Fruit fly (Drosophila melanogaster): ENCODE measurements around the gene myo.

The myo gene

dm6 chr4:663055-663670 lies 32.7 kb downstream of the myo start, which contains the start of the genes CG46466 and Slip1 (continued):
- TF ChIP-seq gem (tag; optimal IDR thresholded peaks at IDR 0.05) (peak; percentile 57), CG30403 (GFP tag; optimal IDR thresholded peaks at IDR 0.05) (peak; percentile 31), CG12391 (tag; optimal IDR thresholded peaks at IDR 0.05) (peak; percentile 47), Sry-δ (GFP tag; optimal IDR thresholded peaks at IDR 0.05) (peak; percentile 47), E2f1 (GFP tag; IDR thresholded peaks at IDR 0.05) (no peak), CG8359 (GFP tag; optimal IDR thresholded peaks at IDR 0.05; ENCODE audit: borderline replicate concordance) (no peak), fd102C (GFP tag; optimal IDR thresholded peaks at IDR 0.05) (no peak), CG14710 (tag; optimal IDR thresholded peaks at IDR 0.05) (peak; percentile 62), CG18764 (GFP tag; optimal IDR thresholded peaks at IDR 0.05) (peak; percentile 12), Med (GFP tag) (no peak), Sox100B (GFP tag; optimal IDR thresholded peaks at IDR 0.05) (peak; percentile 13), amos (GFP tag; IDR thresholded peaks at IDR 0.05; ENCODE audit: partially characterized antibody) (no peak; the same call in 1 of the 2 replicates), toy (GFP tag; IDR thresholded peaks at IDR 0.05) (no peak), ssp (GFP tag; IDR thresholded peaks at IDR 0.05) (peak; percentile 97), CG34224 (GFP tag; IDR thresholded peaks at IDR 0.05; ENCODE audit: partially characterized antibody) (0 out of 3 replicates have a peak, but pooled peaks have one; percentile 2), CG9437 (GFP tag; optimal IDR thresholded peaks at IDR 0.05) (peak; percentile 93), tgo (GFP tag; IDR thresholded peaks at IDR 0.05) (no peak), CG17802 (tag; optimal IDR thresholded peaks at IDR 0.05) (peak; percentile 96), hkb (optimal IDR thresholded peaks at IDR 0.05) (no peak), hkb (GFP tag; IDR thresholded peaks at IDR 0.05) (no peak), zfh2 (GFP tag; optimal IDR thresholded peaks at IDR 0.05) (peak; percentile 13), Xrp1 (GFP tag; IDR thresholded peaks at IDR 0.05) (no peak), ind (GFP tag; optimal IDR thresholded peaks at IDR 0.05) (peak; percentile 47), BEAF-32 (GFP tag; optimal IDR thresholded peaks at IDR 0.05) (peak; percentile 73), CG14667 (GFP tag; IDR thresholded peaks at IDR 0.05) (no peak), CG2712 (tag; optimal IDR thresholded peaks at IDR 0.05) (peak; percentile 28), Usf (GFP tag; optimal IDR thresholded peaks at IDR 0.05) (no peak), CG17359 (tag; optimal IDR thresholded peaks at IDR 0.05) (peak; percentile 24), nmo (GFP tag; optimal IDR thresholded peaks at IDR 0.05) (peak; percentile 58), NC2β (GFP tag; optimal IDR thresholded peaks at IDR 0.05) (no peak), CG4424 (GFP tag; optimal IDR thresholded peaks at IDR 0.05) (peak; percentile 27), CG11456 (GFP tag; IDR thresholded peaks at IDR 0.05) (no peak), CG34422 (GFP tag; IDR thresholded peaks at IDR 0.05) (no peak; the same call in 2 of the 3 replicates), psq (GFP tag; optimal IDR thresholded peaks at IDR 0.05) (no peak), CG17612 (GFP tag; IDR thresholded peaks at IDR 0.05) (no peak), dmrt11E (tag; optimal IDR thresholded peaks at IDR 0.05) (peak; percentile 26), maf-S (GFP tag; optimal IDR thresholded peaks at IDR 0.05) (no peak), row (GFP tag; IDR thresholded peaks at IDR 0.05) (peak; percentile 76), zen (tag; optimal IDR thresholded peaks at IDR 0.05) (peak; percentile 38), twi (tag; optimal IDR thresholded peaks at IDR 0.05) (peak; percentile 36), HmgZ (tag; optimal IDR thresholded peaks at IDR 0.05) (peak; percentile 25), CG10959 (GFP tag; IDR thresholded peaks at IDR 0.05) (no peak), CG12071 (GFP tag; optimal IDR thresholded peaks at IDR 0.05) (no peak), CG9215 (GFP tag; IDR thresholded peaks at IDR 0.05) (no peak), CkIIα-i1 (GFP tag; IDR thresholded peaks at IDR 0.05) (no peak), CG3995 (GFP tag; optimal IDR thresholded peaks at IDR 0.05) (peak; percentile 37), CG33213 (GFP tag; optimal IDR thresholded peaks at IDR 0.05) (no peak), CG1529 (GFP tag; optimal IDR thresholded peaks at IDR 0.05) (no peak), lola (GFP tag; optimal IDR thresholded peaks at IDR 0.05) (peak in 2 of 3 experiments; percentile 27 to 87), CG12104 (GFP tag; optimal IDR thresholded peaks at IDR 0.05) (no peak), sisA (GFP tag; IDR thresholded peaks at IDR 0.05) (no peak)
